Worm (Caenorhabditis elegans) whole organism, midembryonic: Measurements from ENCODE around the gene acr-9.

Experiments used
- cog-1 ChIP-seq: sonication (generic microtip); optimal IDR thresholded peaks from 2 replicates; lab custom pipeline; 2016; ENCODE audit warnings: missing genetic modification characterization, missing compliant biosample characterization
- flt-1 ChIP-seq: fragments of 200-800 bp; sonication (Bioruptor generic); IDR thresholded peaks from 2 replicates; pipeline ENCODE4 v1.3.6; 2022; ENCODE audit warnings: missing genetic modification characterization, missing compliant biosample characterization
- ztf-23 ChIP-seq: fragments of 200-800 bp; sonication (Bioruptor generic); IDR thresholded peaks from 2 replicates; pipeline ENCODE4 v1.3.6; 2022; ENCODE audit warnings: missing genetic modification reagents, missing genetic modification characterization, missing compliant biosample characterization

DNA sequence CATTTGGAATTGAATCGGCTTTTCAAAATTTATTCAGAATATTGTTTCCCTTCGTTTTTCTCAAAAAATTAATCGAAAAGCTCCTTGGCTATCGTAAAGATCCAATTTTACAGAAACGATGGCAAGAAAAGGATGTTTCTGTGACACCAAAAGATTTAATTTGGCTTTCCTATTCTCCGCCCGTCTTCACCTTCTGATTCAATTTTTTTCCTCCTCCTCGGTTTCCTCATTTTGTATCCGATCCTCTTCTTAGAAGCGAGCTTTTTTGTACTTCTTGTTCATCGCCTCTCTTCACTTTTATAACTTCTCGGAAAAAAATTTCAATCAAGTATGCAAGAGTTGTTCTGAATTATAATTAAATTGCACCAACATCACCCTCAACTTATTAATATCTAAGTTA is 36.7 kb downstream of the acr-9 start:
- TF ChIP-seq ztf-23 (GFP tag; lab: Robert Waterston, UW) (no peak), cog-1 (tag; lab: Kevin White, UChicago) (no peak), flt-1 (GFP tag; lab: Robert Waterston, UW) (no peak)
